Fruit fly (Drosophila melanogaster) whole organism: ENCODE measurements around the gene Pka-R1.

Experiments
- CG8478 ChIP-seq: fragments of >200 bp; optimal IDR thresholded peaks from 2 replicates; lab custom pipeline; 2018; ENCODE audit warnings: inconsistent platforms
- EcR ChIP-seq, 2 experiments: fragments of >200 bp; optimal IDR thresholded peaks; 2 replicates each; lab custom pipeline; 2017; ENCODE audit warnings: missing biosample characterization in 2 of 2, missing genetic modification characterization in 2 of 2, missing genetic modification reagents in 2 of 2
- psq ChIP-seq: fragments of >200 bp; optimal IDR thresholded peaks from 2 replicates; lab custom pipeline; 2017

dm6 chr3L:20784812-20785671 is 30.9 kb upstream of the Pka-R1 start:
- no peak for TF ChIP-seq psq (lab: Kevin White, UChicago)
- no peak for TF ChIP-seq CG8478 (lab: Kevin White, UChicago)
- TF ChIP-seq EcR (GFP tag; optimal IDR thresholded peaks at IDR 0.05; lab: Kevin White, UChicago) = no peak
